Worm (Caenorhabditis elegans) whole organism, L1 larva: Measurements from ENCODE around the gene T26E4.9.

Source experiments
- alr-1 ChIP-seq: fragments of 200-800 bp; sonication (Bioruptor generic); optimal IDR thresholded peaks from 2 replicates; lab custom pipeline; 2018; ENCODE audit warnings: borderline replicate concordance, mild to moderate bottlenecking, missing genetic modification characterization, missing compliant biosample characterization
- ceh-82 ChIP-seq, 3 experiments: fragments of 150-350 bp in 1 of 3; sonication (generic microtip) in 2 of 3; optimal IDR thresholded peaks; 2 replicates each; lab custom pipeline; 2014 to 2017; ENCODE audit warnings: missing biosample characterization in 3 of 3, missing genetic modification characterization in 3 of 3
- lin-39 ChIP-seq: fragments of 150-350 bp; optimal IDR thresholded peaks from 2 replicates; lab custom pipeline; 2014; ENCODE audit warnings: missing biosample characterization, missing genetic modification reagents, missing genetic modification characterization
- nhr-11 ChIP-seq: fragments of 150-350 bp; optimal IDR thresholded peaks from 2 replicates; lab custom pipeline; 2014; ENCODE audit warnings: missing biosample characterization, missing genetic modification characterization
- nhr-12 ChIP-seq: sonication (generic microtip); optimal IDR thresholded peaks from 2 replicates; lab custom pipeline; 2017; ENCODE audit warnings: missing biosample characterization, missing genetic modification characterization
- nhr-237 ChIP-seq: fragments of 150-350 bp; optimal IDR thresholded peaks from 2 replicates; lab custom pipeline; 2014; ENCODE audit warnings: missing biosample characterization, missing genetic modification characterization
- pag-3 ChIP-seq: sonication (generic microtip); optimal IDR thresholded peaks from 2 replicates; lab custom pipeline; 2017; ENCODE audit warnings: missing genetic modification characterization, mild to moderate bottlenecking, missing compliant biosample characterization, antibody characterized with exemption, borderline replicate concordance; ENCODE audit not compliant: insufficient read depth

DNA sequence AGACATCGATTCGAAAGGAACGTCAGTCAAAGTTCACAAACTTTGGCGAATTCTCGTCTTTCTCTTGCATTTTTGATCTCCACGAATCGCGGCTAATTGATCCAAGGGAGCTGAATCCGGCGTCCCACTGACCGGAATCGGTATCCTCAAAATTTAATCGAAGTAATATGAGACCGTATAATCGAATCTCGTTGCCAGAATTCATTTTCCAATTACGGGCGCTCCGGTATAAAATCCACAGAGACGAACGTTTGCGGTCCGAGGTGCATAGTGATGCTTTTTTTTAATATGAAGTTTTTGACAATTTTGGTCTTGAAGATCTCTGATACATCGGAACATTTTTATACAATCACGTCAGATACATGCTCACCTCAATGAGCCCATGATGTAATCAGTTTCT, 44.9 kb downstream of the T26E4.9 start:
- TF ChIP-seq alr-1 (tag; lab: Kevin White, UChicago) (no peak), pag-3 (no peak), nhr-12 (tag; lab: Kevin White, UChicago) (no peak), ceh-82 (tag; optimal IDR thresholded peaks at IDR 0.05; lab: Kevin White, UChicago) (no peak), lin-39 (tag; lab: Kevin White, UChicago) (no peak), nhr-11 (tag; lab: Kevin White, UChicago) (no peak), nhr-237 (no peak)
